Worm (Caenorhabditis elegans): Measurements from ENCODE around the gene K12H6.5.
"Not testable (repeated sequence)": the region's sequence is repeated elsewhere in the genome, so short reads cannot be mapped to it uniquely, and the experiment has no call there.

K12H6.5 gene

ce11 chrII:2845674-2846073 lies 19.7 kb upstream of the K12H6.5 start:
- no peak for TF ChIP-seq nhr-28 (tag; optimal IDR thresholded peaks at IDR 0.05)
- TF ChIP-seq nhr-67 (tag; optimal IDR thresholded peaks at IDR 0.05), result no peak
- TF ChIP-seq fkh-10 (GFP tag; optimal IDR thresholded peaks at IDR 0.05), result no peak

DNA sequence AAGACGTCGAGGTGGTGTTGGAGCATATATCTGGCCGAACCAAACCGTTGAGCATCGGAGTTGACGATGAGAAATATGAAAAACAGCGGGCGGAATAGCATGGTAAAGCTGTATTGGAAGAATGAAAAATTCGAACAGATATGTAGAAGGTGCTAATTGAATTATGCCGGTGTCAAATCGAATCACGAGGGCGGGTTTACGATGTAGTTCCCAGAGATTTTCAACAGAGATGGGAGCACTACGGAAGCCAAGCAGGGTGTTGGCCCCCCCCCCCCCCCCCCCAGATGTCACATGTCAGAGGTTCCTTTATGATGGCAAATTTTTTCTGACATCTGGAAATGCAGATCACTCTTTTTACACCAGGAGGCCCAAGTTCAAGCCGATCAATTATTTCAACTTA lies 17.1 kb upstream of the K12H6.5 start, which contains the start of gene Y110A2AL.7:
Y110A2AL.7 (minus strand) TSS at position 101 of the 400 bp plus-strand sequence.
- TF ChIP-seq egl-27 (tag; optimal IDR thresholded peaks at IDR 0.05) (no peak), ztf-11 (tag; optimal IDR thresholded peaks at IDR 0.05) (no peak), ZK546.5 (tag; optimal IDR thresholded peaks at IDR 0.05) (no peak), elt-2 (tag; optimal IDR thresholded peaks at IDR 0.05) (no peak), unc-39 (tag; optimal IDR thresholded peaks at IDR 0.05) (no peak), lsy-12 (tag; optimal IDR thresholded peaks at IDR 0.05) (no peak), ceh-9 (tag; optimal IDR thresholded peaks at IDR 0.05) (no peak), elt-3 (tag; optimal IDR thresholded peaks at IDR 0.05) (no peak), hmg-11 (tag; optimal IDR thresholded peaks at IDR 0.05) (no peak)

DNA sequence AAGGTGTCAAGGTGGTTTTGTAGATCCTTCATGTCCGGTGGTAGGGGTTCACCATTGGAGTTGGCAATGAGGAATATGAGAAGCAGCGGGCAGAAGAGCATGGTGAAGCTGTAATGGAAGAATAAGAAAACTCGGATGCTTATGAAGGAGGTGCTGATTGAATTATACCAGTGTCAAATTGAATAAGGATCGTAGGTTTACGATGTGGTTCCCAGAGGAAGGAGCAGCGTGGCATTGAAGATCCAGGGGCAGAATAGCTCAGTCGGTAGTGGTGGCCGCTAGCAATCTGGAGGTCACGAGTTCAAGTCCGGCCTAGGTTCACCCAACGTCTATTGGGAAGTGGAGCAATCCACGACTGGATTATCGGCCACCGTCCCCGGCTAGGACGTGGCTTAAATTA lies 15.6 kb upstream of the K12H6.5 start, which contains the start of gene Y110A2AL.6:
Y110A2AL.6 (minus strand) TSS at position 101 of the 400 bp plus-strand sequence.
- TF ChIP-seq ztf-11 (tag; optimal IDR thresholded peaks at IDR 0.05), result no peak
- no peak for TF ChIP-seq ceh-9 (tag; optimal IDR thresholded peaks at IDR 0.05)

DNA sequence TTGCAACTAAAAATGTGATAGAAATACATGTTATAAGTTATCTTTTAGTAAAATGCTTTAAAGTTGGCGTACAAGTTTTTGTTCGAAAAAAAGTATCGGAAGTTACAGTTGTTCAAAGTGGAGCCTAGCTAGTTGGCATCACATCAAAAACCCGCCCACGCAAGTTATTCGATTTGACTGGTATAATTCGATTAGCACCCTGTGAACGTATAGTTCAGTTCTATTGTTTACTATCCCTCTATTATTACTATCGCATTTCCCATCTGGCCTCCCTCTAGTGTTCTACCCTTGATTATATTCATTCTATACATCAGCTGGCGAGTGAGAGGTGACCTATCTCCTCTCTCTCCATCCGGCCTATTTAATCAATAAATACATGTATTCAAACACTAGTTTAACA lies 13.0 kb upstream of the K12H6.5 start, which contains the start of gene Y110A2AL.4:
Y110A2AL.4 (plus strand) TSS at position 301 of the 400 bp plus-strand sequence.
- TF ChIP-seq unc-39 (tag; optimal IDR thresholded peaks at IDR 0.05); sea-2 (GFP tag; optimal IDR thresholded peaks at IDR 0.05); ceh-82 (tag; optimal IDR thresholded peaks at IDR 0.05): not testable (repeated sequence)

ce11 chrII:2836853-2837252 lies 10.9 kb upstream of the K12H6.5 start, which contains the start of gene K12H6.7:
TSS of gene K12H6.7 (minus strand) at chrII:2836953.
- TF ChIP-seq ZK546.5 (tag; optimal IDR thresholded peaks at IDR 0.05) (no peak), sea-2 (GFP tag; optimal IDR thresholded peaks at IDR 0.05) (no peak), fkh-2 (tag; optimal IDR thresholded peaks at IDR 0.05) (no peak), ztf-11 (tag; optimal IDR thresholded peaks at IDR 0.05) (no peak), unc-62 (GFP tag; optimal IDR thresholded peaks at IDR 0.05) (no peak), lin-39 (tag; optimal IDR thresholded peaks at IDR 0.05) (no peak), ama-1 (optimal IDR thresholded peaks at IDR 0.05) (no peak), ztf-4 (tag; optimal IDR thresholded peaks at IDR 0.05) (no peak), tbx-2 (tag; optimal IDR thresholded peaks at IDR 0.05) (no peak), hmg-11 (tag; optimal IDR thresholded peaks at IDR 0.05) (no peak), nhr-43 (tag; optimal IDR thresholded peaks at IDR 0.05; ENCODE audit: poor library complexity, severe bottlenecking) (no peak), fos-1 (tag; optimal IDR thresholded peaks at IDR 0.05) (no peak), unc-39 (tag; optimal IDR thresholded peaks at IDR 0.05) (no peak), pqm-1 (tag; optimal IDR thresholded peaks at IDR 0.05) (no peak), nhr-28 (tag; optimal IDR thresholded peaks at IDR 0.05) (no peak), skn-1 (tag; optimal IDR thresholded peaks at IDR 0.05) (no peak), zag-1 (tag; optimal IDR thresholded peaks at IDR 0.05) (no peak), mdl-1 (tag; optimal IDR thresholded peaks at IDR 0.05) (no peak)

DNA sequence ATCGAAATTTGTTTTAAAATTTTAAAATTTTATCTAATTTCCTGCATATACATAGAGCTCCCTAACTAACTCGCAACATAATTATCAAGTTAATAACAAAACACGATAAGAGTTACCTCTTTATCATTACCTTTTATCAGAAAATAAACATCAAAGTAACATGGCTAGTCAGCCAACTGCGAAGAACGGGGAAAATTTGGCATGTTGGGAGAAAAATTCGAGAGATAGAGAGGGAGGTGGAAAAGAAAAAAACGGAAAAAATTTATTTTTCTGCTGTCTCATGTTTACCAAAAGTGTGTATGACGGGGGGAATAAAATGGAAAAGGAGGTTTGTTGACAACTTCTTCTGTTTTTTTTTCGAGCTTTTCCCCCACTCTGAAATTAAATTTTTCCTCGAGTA lies 8.1 kb upstream of the K12H6.5 start:
- TF ChIP-seq pha-4 (tag; optimal IDR thresholded peaks at IDR 0.05) (peak; percentile 86), nhr-25 (tag; optimal IDR thresholded peaks at IDR 0.05) (no peak), jun-1 (tag; optimal IDR thresholded peaks at IDR 0.05) (peak; percentile 5), pqm-1 (tag; optimal IDR thresholded peaks at IDR 0.05) (peak; percentile 84), aly-2 (tag; optimal IDR thresholded peaks at IDR 0.05) (no peak), elt-2 (tag; optimal IDR thresholded peaks at IDR 0.05) (peak; percentile 86)

DNA sequence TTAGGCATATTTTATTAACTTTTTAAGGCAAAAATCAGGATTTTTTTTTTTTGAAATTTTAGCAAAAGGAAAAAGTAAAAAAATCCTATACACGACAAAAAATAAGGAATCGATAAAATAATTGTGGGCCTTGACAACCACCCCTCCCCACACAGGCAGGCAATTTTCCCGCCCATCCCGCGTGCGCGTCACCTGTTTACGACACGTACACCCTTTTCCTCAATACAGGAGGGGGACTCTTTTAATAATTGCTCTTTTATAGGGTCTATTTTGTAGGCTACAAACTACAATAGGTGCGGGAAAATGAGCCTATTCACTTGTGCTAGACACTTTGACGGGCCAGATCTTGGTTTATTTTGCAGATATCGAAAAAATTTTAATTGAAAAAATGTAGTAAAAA lies 6.6 kb upstream of the K12H6.5 start:
- no peak for TF ChIP-seq nhr-25 (tag; optimal IDR thresholded peaks at IDR 0.05)
